Fruit fly (Drosophila melanogaster) whole organism, pupa: ENCODE results near the gene Atg6.
A peak's percentile ranks its signal among the peaks of the same experiment; 100 is the strongest.

Source experiments
- CG10348 ChIP-seq: fragments of 200-800 bp; sonication (Bioruptor generic); IDR thresholded peaks from 2 replicates; pipeline ENCODE4 v1.3.6; 2022; ENCODE audit warnings: missing biosample characterization, missing genetic modification characterization
- CG12605 ChIP-seq: fragments of 200-800 bp; sonication (Bioruptor generic); IDR thresholded peaks from 2 replicates; pipeline ENCODE4 v1.3.6; 2022; ENCODE audit warnings: missing biosample characterization, missing genetic modification characterization
- CG13204 ChIP-seq: fragments of 200-800 bp; sonication (Bioruptor generic); optimal IDR thresholded peaks from 2 replicates; lab custom pipeline; 2018; ENCODE audit warnings: missing biosample characterization, mild to moderate bottlenecking, missing genetic modification characterization, moderate library complexity
- CG14655 ChIP-seq: fragments of 200-800 bp; sonication (Bioruptor generic); optimal IDR thresholded peaks from 3 replicates; lab custom pipeline; 2017; ENCODE audit warnings: mild to moderate bottlenecking, missing biosample characterization, missing genetic modification reagents, missing genetic modification characterization
- CG15710 ChIP-seq: fragments of 200-800 bp; sonication (Bioruptor generic); optimal IDR thresholded peaks from 2 replicates; lab custom pipeline; 2018; ENCODE audit warnings: missing biosample characterization, mild to moderate bottlenecking, missing genetic modification characterization, moderate library complexity
- CG17806 ChIP-seq: fragments of 200-800 bp; sonication (Bioruptor generic); optimal IDR thresholded peaks from 2 replicates; lab custom pipeline; 2018; ENCODE audit warnings: missing biosample characterization, mild to moderate bottlenecking, missing genetic modification characterization, moderate library complexity
- CG32121 ChIP-seq: fragments of 200-800 bp; sonication (Bioruptor generic); IDR thresholded peaks from 2 replicates; pipeline ENCODE4 v1.3.6; 2022; ENCODE audit warnings: missing biosample characterization, missing genetic modification characterization
- CG34367 ChIP-seq: fragments of 200-800 bp; sonication (Bioruptor generic); optimal IDR thresholded peaks from 2 replicates; lab custom pipeline; 2018; ENCODE audit warnings: missing biosample characterization, mild to moderate bottlenecking, missing genetic modification characterization
- CG4496 ChIP-seq: fragments of 200-800 bp; sonication (Bioruptor generic); IDR thresholded peaks from 3 replicates; pipeline ENCODE4 v1.3.6; 2022; ENCODE audit warnings: missing biosample characterization, missing genetic modification characterization
- CG8159 ChIP-seq: fragments of 200-800 bp; sonication (Bioruptor generic); optimal IDR thresholded peaks from 3 replicates; lab custom pipeline; 2018; ENCODE audit warnings: missing biosample characterization, mild to moderate bottlenecking, missing genetic modification characterization, moderate library complexity
- CG8301 ChIP-seq: fragments of 200-800 bp; sonication (Bioruptor generic); optimal IDR thresholded peaks from 2 replicates; lab custom pipeline; 2018; ENCODE audit warnings: missing biosample characterization, mild to moderate bottlenecking, missing genetic modification characterization
- CG9948 ChIP-seq: fragments of 200-800 bp; sonication (Bioruptor generic); optimal IDR thresholded peaks from 2 replicates; lab custom pipeline; 2018; ENCODE audit warnings: missing biosample characterization, mild to moderate bottlenecking, missing genetic modification characterization, moderate library complexity
- D1 ChIP-seq: fragments of 200-800 bp; sonication (Bioruptor generic); optimal IDR thresholded peaks from 2 replicates; lab custom pipeline; 2018; ENCODE audit warnings: missing biosample characterization, mild to moderate bottlenecking, missing genetic modification characterization, moderate library complexity
- EcR ChIP-seq: fragments of 200-800 bp; sonication (Bioruptor generic); optimal IDR thresholded peaks from 3 replicates; lab custom pipeline; 2019; ENCODE audit warnings: missing biosample characterization, missing genetic modification characterization, mild to moderate bottlenecking, moderate library complexity, missing genetic modification reagents
- Ets98B ChIP-seq: fragments of 200-800 bp; sonication (Bioruptor generic); IDR thresholded peaks from 2 replicates; pipeline ENCODE4 v1.3.6; 2022; ENCODE audit warnings: missing biosample characterization, missing genetic modification characterization
- Pif1A ChIP-seq: fragments of 200-800 bp; sonication (Bioruptor generic); optimal IDR thresholded peaks from 3 replicates; lab custom pipeline; 2016; ENCODE audit warnings: missing biosample characterization, missing genetic modification characterization
- Pif1B ChIP-seq: fragments of 200-800 bp; sonication (Bioruptor generic); optimal IDR thresholded peaks from 3 replicates; lab custom pipeline; 2016; ENCODE audit warnings: missing biosample characterization, missing genetic modification characterization
- Snoo ChIP-seq: fragments of 200-800 bp; sonication (Bioruptor generic); optimal IDR thresholded peaks from 3 replicates; lab custom pipeline; 2017; ENCODE audit warnings: missing biosample characterization, mild to moderate bottlenecking, missing genetic modification characterization, inconsistent platforms
- fd96Ca ChIP-seq: fragments of 200-800 bp; sonication (Bioruptor generic); IDR thresholded peaks from 3 replicates; pipeline ENCODE4 v1.3.6; 2022; ENCODE audit warnings: missing biosample characterization, missing genetic modification characterization
- gl ChIP-seq: fragments of 200-800 bp; sonication (Bioruptor generic); optimal IDR thresholded peaks from 2 replicates; lab custom pipeline; 2018; ENCODE audit warnings: missing biosample characterization, mild to moderate bottlenecking, missing genetic modification characterization
- rn ChIP-seq: fragments of 200-800 bp; sonication (Bioruptor generic); IDR thresholded peaks from 2 replicates; pipeline ENCODE4 v1.3.6; 2022; ENCODE audit warnings: missing biosample characterization, missing genetic modification characterization

Atg6 gene

DNA sequence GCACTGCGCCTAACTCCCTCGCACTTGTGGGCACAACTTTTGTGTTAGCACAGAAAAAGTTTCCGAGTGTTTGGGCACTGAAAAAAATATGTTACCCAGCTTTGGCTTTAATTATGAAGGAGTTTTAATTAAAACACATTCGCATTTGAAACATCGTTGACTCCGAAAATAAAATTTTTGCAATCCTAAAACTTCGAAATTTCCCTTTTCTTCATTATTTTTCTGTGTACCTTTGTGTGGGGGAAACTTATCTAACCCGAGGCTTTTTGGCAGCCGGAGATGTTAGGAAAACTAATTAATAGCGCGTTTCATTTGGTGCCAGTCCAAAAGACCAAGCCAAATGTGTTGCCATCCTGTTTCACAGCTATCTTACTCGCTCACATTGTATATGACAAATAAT lies 41.1 kb upstream of the Atg6 start:
- TF ChIP-seq Snoo = no peak
- peak; percentile 13; the same call in 1 of the 3 replicates for TF ChIP-seq CG4496 (GFP tag; lab: Robert Waterston, UW)
- no peak for TF ChIP-seq CG8301 (tag; lab: Kevin White, UChicago)
- TF ChIP-seq CG15710 (tag; lab: Kevin White, UChicago) = no peak

DNA sequence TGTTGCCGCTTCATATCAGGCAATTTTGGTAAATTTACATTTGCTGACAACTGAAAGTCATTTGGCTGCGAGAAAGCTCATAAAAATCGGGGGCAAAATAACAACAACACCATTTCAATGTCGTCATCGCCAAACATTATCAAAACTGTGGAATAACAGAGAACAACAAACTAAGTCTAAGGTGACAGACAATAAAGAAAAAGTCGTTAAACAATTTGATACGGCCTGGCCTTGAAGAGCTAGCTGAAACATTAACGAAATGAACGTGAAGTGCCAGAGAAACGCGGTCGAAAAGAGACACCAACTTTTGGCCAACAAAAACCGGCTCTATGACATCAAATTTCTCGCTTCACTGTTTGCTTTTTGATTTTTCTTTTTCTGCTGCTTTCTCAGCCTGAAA lies 39.6 kb upstream of the Atg6 start:
- TF ChIP-seq CG17806 (tag; lab: Kevin White, UChicago) (no peak), CG8301 (tag; lab: Kevin White, UChicago) (no peak), gl (tag; lab: Kevin White, UChicago) (no peak), fd96Ca (GFP tag; lab: Robert Waterston, UW) (no peak), CG8159 (tag; lab: Kevin White, UChicago) (no peak), CG10348 (GFP tag; lab: Robert Waterston, UW) (no peak), CG14655 (GFP tag; lab: Kevin White, UChicago) (no peak), Ets98B (GFP tag; lab: Robert Waterston, UW) (no peak), Pif1A (GFP tag; lab: Kevin White, UChicago) (no peak), CG32121 (GFP tag; lab: Robert Waterston, UW) (no peak), Pif1B (GFP tag; lab: Kevin White, UChicago) (no peak), CG15710 (tag; lab: Kevin White, UChicago) (no peak), rn (no peak), CG9948 (tag; lab: Kevin White, UChicago) (no peak), CG12605 (no peak), CG34367 (tag; lab: Kevin White, UChicago) (no peak), D1 (no peak), EcR (GFP tag; lab: Kevin White, UChicago) (no peak)

DNA sequence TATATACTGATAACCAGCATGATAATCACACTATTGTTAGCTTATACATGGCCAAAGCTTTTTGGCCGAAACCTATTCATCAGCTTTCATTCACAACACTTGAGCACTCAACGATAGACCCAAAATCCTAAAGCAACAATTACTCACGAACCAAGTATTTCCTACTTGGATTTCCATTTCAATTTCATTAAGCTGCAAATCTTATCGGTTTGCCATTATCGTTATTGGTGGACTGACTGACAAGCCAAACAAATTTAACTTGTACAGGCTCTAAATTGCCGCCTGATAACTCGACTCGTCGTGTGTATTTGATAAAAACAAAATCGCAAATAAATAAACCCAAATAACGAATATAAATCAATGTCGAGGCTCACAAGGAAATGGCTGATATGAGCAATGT lies 34.4 kb upstream of the Atg6 start:
- TF ChIP-seq EcR (GFP tag; lab: Kevin White, UChicago) (no peak), Ets98B (GFP tag; lab: Robert Waterston, UW) (no peak), Snoo (no peak), CG10348 (GFP tag; lab: Robert Waterston, UW) (no peak), Pif1A (GFP tag; lab: Kevin White, UChicago) (no peak), CG8301 (tag; lab: Kevin White, UChicago) (no peak), fd96Ca (GFP tag; lab: Robert Waterston, UW) (no peak), CG17806 (tag; lab: Kevin White, UChicago) (no peak), CG12605 (no peak), rn (no peak), D1 (no peak), CG15710 (tag; lab: Kevin White, UChicago) (no peak), CG8159 (tag; lab: Kevin White, UChicago) (no peak), CG9948 (tag; lab: Kevin White, UChicago) (no peak), gl (tag; lab: Kevin White, UChicago) (no peak), CG13204 (GFP tag; lab: Kevin White, UChicago) (no peak)

DNA sequence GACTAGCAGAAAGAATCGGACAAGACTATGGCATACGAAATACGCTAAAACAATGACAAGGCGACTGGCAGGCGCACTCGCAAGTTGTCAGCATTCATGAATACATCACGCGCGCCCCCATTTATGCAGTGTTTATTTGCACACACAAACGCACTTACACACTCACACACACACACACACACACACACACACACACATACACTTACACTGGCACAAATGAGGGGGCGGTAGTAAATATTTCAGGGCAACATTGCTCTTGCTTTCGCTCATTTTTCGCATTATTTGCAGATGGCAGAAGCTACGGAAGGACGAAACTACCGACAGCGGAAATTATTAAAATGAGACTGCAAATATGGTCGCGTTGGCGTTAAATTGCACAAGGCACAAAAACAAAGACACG lies 29.0 kb upstream of the Atg6 start:
- TF ChIP-seq Pif1A (GFP tag; lab: Kevin White, UChicago) (no peak), gl (tag; lab: Kevin White, UChicago) (no peak), CG14655 (GFP tag; lab: Kevin White, UChicago) (no peak), CG9948 (tag; lab: Kevin White, UChicago) (no peak), Pif1B (GFP tag; lab: Kevin White, UChicago) (no peak), CG8159 (tag; lab: Kevin White, UChicago) (no peak)

DNA sequence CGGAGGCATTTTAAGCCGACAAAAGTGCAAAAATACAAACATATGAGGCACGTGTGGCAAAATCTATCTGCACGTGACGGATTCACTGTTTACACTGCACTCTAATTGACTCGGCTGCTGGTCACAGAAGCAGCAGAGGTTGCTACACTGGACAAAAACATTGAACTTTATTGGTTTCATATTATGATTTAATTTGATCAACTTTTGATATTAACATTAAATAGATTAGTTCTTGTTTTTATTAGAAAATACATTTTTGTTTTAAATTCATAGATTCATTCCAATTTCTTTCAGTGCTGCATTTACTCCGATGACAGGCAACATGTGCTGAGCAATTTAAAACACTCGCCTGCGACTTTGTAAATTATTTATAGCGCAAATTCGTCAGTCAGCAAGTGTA lies 28.5 kb upstream of the Atg6 start:
- no peak for TF ChIP-seq gl (tag; lab: Kevin White, UChicago)
- no peak for TF ChIP-seq D1
- TF ChIP-seq rn = no peak
- TF ChIP-seq CG4496 (GFP tag; lab: Robert Waterston, UW) = peak; percentile 56; the same call in 1 of the 3 replicates
- TF ChIP-seq Pif1B (GFP tag; lab: Kevin White, UChicago) = no peak
- no peak for TF ChIP-seq fd96Ca (GFP tag; lab: Robert Waterston, UW)
- no peak for TF ChIP-seq CG32121 (GFP tag; lab: Robert Waterston, UW)
- TF ChIP-seq CG10348 (GFP tag; lab: Robert Waterston, UW) = no peak
- peak; percentile 11 for TF ChIP-seq CG34367 (tag; lab: Kevin White, UChicago)
- peak; percentile 31; the same call in 1 of the 2 replicates for TF ChIP-seq CG12605
- TF ChIP-seq Ets98B (GFP tag; lab: Robert Waterston, UW) = no peak
- TF ChIP-seq CG13204 (GFP tag; lab: Kevin White, UChicago) = no peak
- TF ChIP-seq EcR (GFP tag; lab: Kevin White, UChicago) = no peak
- no peak for TF ChIP-seq CG17806 (tag; lab: Kevin White, UChicago)
- TF ChIP-seq CG14655 (GFP tag; lab: Kevin White, UChicago) = peak; percentile 4
- peak; percentile 23 for TF ChIP-seq CG8301 (tag; lab: Kevin White, UChicago)
- TF ChIP-seq Pif1A (GFP tag; lab: Kevin White, UChicago) = peak; percentile 22
- TF ChIP-seq Snoo = no peak
- no peak for TF ChIP-seq CG15710 (tag; lab: Kevin White, UChicago)
- no peak for TF ChIP-seq CG9948 (tag; lab: Kevin White, UChicago)
- peak; percentile 13 for TF ChIP-seq CG8159 (tag; lab: Kevin White, UChicago)
- TF ChIP-seq, all 21 proteins: peak for 7

DNA sequence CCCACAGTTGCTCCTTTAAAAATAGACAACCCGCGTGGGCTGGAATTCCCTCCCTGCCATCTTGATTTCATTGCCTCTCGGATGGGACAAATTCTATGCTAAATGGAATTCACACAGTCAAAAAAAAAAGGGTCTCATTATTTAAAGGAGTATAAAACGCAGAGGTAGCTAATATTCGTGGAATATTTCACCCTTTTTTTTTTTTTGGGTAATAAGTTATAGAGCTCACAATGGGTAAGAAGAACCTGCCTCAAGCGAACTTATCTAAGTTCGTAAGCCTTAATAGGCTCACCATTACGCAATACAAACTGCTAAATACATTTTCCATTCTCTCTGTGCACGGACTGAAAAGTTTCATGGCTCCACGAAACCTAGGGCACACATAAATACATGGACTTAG lies 23.1 kb upstream of the Atg6 start:
- TF ChIP-seq CG32121 (GFP tag; lab: Robert Waterston, UW) (no peak), rn (no peak), Snoo (no peak), CG13204 (GFP tag; lab: Kevin White, UChicago) (no peak), CG17806 (tag; lab: Kevin White, UChicago) (peak; percentile 32), fd96Ca (GFP tag; lab: Robert Waterston, UW) (no peak), Ets98B (GFP tag; lab: Robert Waterston, UW) (no peak), CG34367 (tag; lab: Kevin White, UChicago) (no peak), gl (tag; lab: Kevin White, UChicago) (no peak), CG14655 (GFP tag; lab: Kevin White, UChicago) (peak; percentile 36), CG9948 (tag; lab: Kevin White, UChicago) (peak; percentile 33), CG8159 (tag; lab: Kevin White, UChicago) (peak; percentile 56), CG4496 (GFP tag; lab: Robert Waterston, UW) (no peak), CG15710 (tag; lab: Kevin White, UChicago) (peak; percentile 26), Pif1A (GFP tag; lab: Kevin White, UChicago) (peak; percentile 28)
